Fruit fly (Drosophila melanogaster) whole organism, wandering third instar larva: ENCODE measurements around the gene Mt2.

Source experiments
- Abd-B ChIP-seq: fragments of >200 bp; optimal IDR thresholded peaks from 2 replicates; lab custom pipeline; 2017; ENCODE audit warnings: missing biosample characterization, missing genetic modification characterization
- Dfd ChIP-seq: fragments of >200 bp; optimal IDR thresholded peaks from 2 replicates; lab custom pipeline; 2017; ENCODE audit warnings: missing biosample characterization, missing genetic modification characterization
- Hr78 ChIP-seq: fragments of >200 bp; optimal IDR thresholded peaks from 2 replicates; lab custom pipeline; 2017; ENCODE audit warnings: missing biosample characterization, missing genetic modification characterization
- Myc ChIP-seq: fragments of >200 bp; optimal IDR thresholded peaks from 2 replicates; lab custom pipeline; 2017
- Sp1 ChIP-seq: fragments of 200-800 bp; sonication (Bioruptor generic); optimal IDR thresholded peaks from 3 replicates; lab custom pipeline; 2019; ENCODE audit warnings: missing biosample characterization, mild to moderate bottlenecking, missing genetic modification characterization, moderate library complexity
- br ChIP-seq: fragments of 200-800 bp; sonication (Bioruptor generic); optimal IDR thresholded peaks from 2 replicates; lab custom pipeline; 2016; ENCODE audit warnings: missing biosample characterization, missing genetic modification characterization
- brk ChIP-seq: fragments of 200-800 bp; sonication (Bioruptor generic); optimal IDR thresholded peaks from 2 replicates; lab custom pipeline; 2016; ENCODE audit warnings: missing biosample characterization, mild to moderate bottlenecking, missing genetic modification characterization
- dsf ChIP-seq: sonication (Bioruptor generic); optimal IDR thresholded peaks from 2 replicates; lab custom pipeline; 2016; ENCODE audit warnings: missing biosample characterization, missing genetic modification characterization, borderline replicate concordance
- fru ChIP-seq: fragments of 200-800 bp; sonication (Bioruptor generic); optimal IDR thresholded peaks from 3 replicates; lab custom pipeline; 2016; ENCODE audit warnings: missing biosample characterization, mild to moderate bottlenecking, missing genetic modification characterization
- h ChIP-seq: fragments of 200-800 bp; sonication (Bioruptor generic); optimal IDR thresholded peaks from 3 replicates; lab custom pipeline; 2016; ENCODE audit warnings: missing biosample characterization, mild to moderate bottlenecking, missing genetic modification characterization
- psq ChIP-seq: fragments of 200-800 bp; sonication (Bioruptor generic); optimal IDR thresholded peaks from 3 replicates; lab custom pipeline; 2017; ENCODE audit warnings: missing biosample characterization, mild to moderate bottlenecking, missing genetic modification characterization, moderate library complexity
- rgr ChIP-seq: fragments of 200-800 bp; sonication (Bioruptor generic); optimal IDR thresholded peaks from 3 replicates; lab custom pipeline; 2016; ENCODE audit warnings: missing biosample characterization, mild to moderate bottlenecking, missing genetic modification characterization
- sv ChIP-seq: fragments of 200-800 bp; sonication (Bioruptor generic); optimal IDR thresholded peaks from 3 replicates; lab custom pipeline; 2016; ENCODE audit warnings: missing biosample characterization, missing genetic modification characterization
- usp ChIP-seq: fragments of >200 bp; optimal IDR thresholded peaks from 2 replicates; lab custom pipeline; 2017; ENCODE audit warnings: missing biosample characterization, missing genetic modification characterization

DNA sequence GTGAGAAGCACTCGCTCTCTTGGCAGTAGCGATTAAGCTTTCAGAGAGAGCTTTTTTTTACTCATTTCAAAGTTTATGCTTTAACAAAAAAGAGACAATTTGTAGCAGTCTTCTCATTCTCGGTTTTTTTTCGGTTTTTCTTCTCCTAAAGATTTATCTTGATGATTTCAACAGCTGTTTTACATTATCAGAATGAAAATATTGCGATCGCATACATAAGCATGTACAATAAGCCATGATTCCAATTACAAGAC lies 37.7 kb downstream of the Mt2 start:
- TF ChIP-seq br (GFP tag; lab: Kevin White, UChicago) (no peak), Hr78 (GFP tag; lab: Kevin White, UChicago) (no peak), usp (GFP tag; lab: Kevin White, UChicago) (no peak), Sp1 (GFP tag; lab: Kevin White, UChicago) (no peak), sv (no peak), Abd-B (GFP tag; lab: Kevin White, UChicago) (no peak), h (GFP tag; lab: Kevin White, UChicago) (no peak), dsf (GFP tag; lab: Kevin White, UChicago) (no peak), fru (GFP tag; lab: Kevin White, UChicago) (no peak), psq (GFP tag; lab: Kevin White, UChicago) (no peak), Myc (lab: Kevin White, UChicago) (no peak), Dfd (no peak), brk (GFP tag; lab: Kevin White, UChicago) (no peak), rgr (GFP tag; lab: Kevin White, UChicago) (no peak)
